Worm (Caenorhabditis elegans) whole organism, L2 larva: ENCODE measurements around the gene eif-3.L.
A peak's percentile ranks its signal among the peaks of the same experiment; 100 is the strongest.

Experiments used
- F13H6.1 ChIP-seq: sonication (generic microtip); optimal IDR thresholded peaks from 2 replicates; lab custom pipeline; 2016; ENCODE audit warnings: missing genetic modification characterization, missing compliant biosample characterization
- alr-1 ChIP-seq: fragments of 150-350 bp; optimal IDR thresholded peaks from 2 replicates; lab custom pipeline; 2014; ENCODE audit warnings: missing biosample characterization, missing genetic modification characterization
- ceh-16 ChIP-seq: fragments of 150-350 bp; optimal IDR thresholded peaks from 2 replicates; lab custom pipeline; 2014; ENCODE audit warnings: missing biosample characterization, missing genetic modification characterization
- dmd-4 ChIP-seq: sonication (generic microtip); optimal IDR thresholded peaks from 2 replicates; lab custom pipeline; 2017; ENCODE audit warnings: missing biosample characterization, missing genetic modification characterization
- elt-3 ChIP-seq: sonication (generic microtip); optimal IDR thresholded peaks from 2 replicates; lab custom pipeline; 2017; ENCODE audit warnings: missing biosample characterization, missing genetic modification characterization
- fos-1 ChIP-seq: fragments of 150-350 bp; optimal IDR thresholded peaks from 2 replicates; lab custom pipeline; 2014; ENCODE audit warnings: missing biosample characterization, missing genetic modification characterization
- lsy-2 ChIP-seq, 2 experiments: fragments of 150-350 bp in 1 of 2; sonication (generic microtip) in 1 of 2; optimal IDR thresholded peaks; 2 replicates each; lab custom pipeline; 2014 to 2017; ENCODE audit warnings: missing biosample characterization in 2 of 2, missing genetic modification characterization in 2 of 2
- mab-5 ChIP-seq: fragments of 150-350 bp; optimal IDR thresholded peaks from 2 replicates; lab custom pipeline; 2014; ENCODE audit warnings: missing biosample characterization, missing genetic modification characterization
- mdl-1 ChIP-seq, 2 experiments: fragments of 150-350 bp in 1 of 2; sonication (generic microtip) in 1 of 2; optimal IDR thresholded peaks; 2 replicates each; lab custom pipeline; 2017; ENCODE audit warnings: missing biosample characterization in 2 of 2, missing genetic modification characterization in 2 of 2
- nhr-129 ChIP-seq: fragments of 150-350 bp; optimal IDR thresholded peaks from 2 replicates; lab custom pipeline; 2014; ENCODE audit warnings: missing biosample characterization, missing genetic modification characterization
- nhr-25 ChIP-seq: fragments of 150-350 bp; sonication (generic microtip); optimal IDR thresholded peaks from 3 replicates; lab custom pipeline; 2014; ENCODE audit warnings: missing biosample characterization, missing genetic modification characterization
- snpc-4 ChIP-seq: fragments of 150-350 bp; optimal IDR thresholded peaks from 2 replicates; lab custom pipeline; 2014; ENCODE audit warnings: missing biosample characterization, missing genetic modification characterization
- unc-62 ChIP-seq: fragments of 150-350 bp; optimal IDR thresholded peaks from 2 replicates; lab custom pipeline; 2014; ENCODE audit warnings: missing biosample characterization, missing genetic modification reagents, missing genetic modification characterization
- zag-1 ChIP-seq: fragments of 150-350 bp; optimal IDR thresholded peaks from 2 replicates; lab custom pipeline; 2014; ENCODE audit warnings: missing biosample characterization, missing genetic modification characterization

DNA sequence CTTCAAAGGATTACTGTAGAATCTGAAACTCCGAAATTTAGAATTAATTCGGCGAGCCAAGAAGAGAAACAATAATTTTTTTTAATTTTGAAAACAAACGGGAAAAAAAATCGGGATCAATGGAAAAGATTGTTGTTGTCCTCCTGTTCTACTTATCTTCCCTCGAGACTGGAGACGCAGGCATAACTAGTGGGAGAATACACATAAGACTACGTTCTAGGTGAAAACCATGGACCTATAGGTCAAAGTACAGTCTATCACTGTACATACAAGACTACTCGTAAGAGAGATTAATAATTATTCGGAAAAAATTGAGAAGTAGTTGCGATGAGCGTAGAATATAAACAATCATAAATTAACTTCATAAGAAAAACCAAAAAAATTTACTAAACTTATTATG lies 3.0 kb downstream of the eif-3.L start, which contains the start of gene dhs-6:
- TF ChIP-seq nhr-129 (no peak), zag-1 (no peak), ceh-16 (no peak), mdl-1 (tag; optimal IDR thresholded peaks at IDR 0.05; lab: Kevin White, UChicago) (no peak), F13H6.1 (tag; lab: Kevin White, UChicago) (no peak), lsy-2 (tag; optimal IDR thresholded peaks at IDR 0.05; lab: Kevin White, UChicago) (no peak), mab-5 (tag; lab: Kevin White, UChicago) (no peak), elt-3 (tag; lab: Kevin White, UChicago) (no peak), alr-1 (tag; lab: Kevin White, UChicago) (no peak), fos-1 (tag; lab: Kevin White, UChicago) (peak; percentile 13), nhr-25 (tag; lab: Kevin White, UChicago) (no peak), dmd-4 (tag; lab: Kevin White, UChicago) (no peak), snpc-4 (tag; lab: Kevin White, UChicago) (no peak), unc-62 (GFP tag; lab: Kevin White, UChicago) (no peak)
